Worm (Caenorhabditis elegans): ENCODE results near the gene C45H4.13.

ce11 chrV:2121910-2122362, 28.8 kb downstream of the C45H4.13 start, which contains the start of gene F22F7.8:
- no peak for TF ChIP-seq zfh-2 (GFP tag; conservative IDR thresholded peaks at IDR 0.05)
- no peak for TF ChIP-seq hrde-1 (tag; optimal IDR thresholded peaks at IDR 0.05; ENCODE audit: borderline replicate concordance)
- no peak for TF ChIP-seq C06A6.2 (GFP tag; conservative IDR thresholded peaks at IDR 0.05)
- no peak for TF ChIP-seq F39B2.1 (GFP tag; IDR thresholded peaks at IDR 0.05)
- no peak for TF ChIP-seq hlh-26 (GFP tag; conservative IDR thresholded peaks at IDR 0.05)
- TF ChIP-seq dox-1 (GFP tag; IDR thresholded peaks at IDR 0.05), result no peak
